Fruit fly (Drosophila melanogaster): ENCODE measurements around the gene Idgf1.

DNA sequence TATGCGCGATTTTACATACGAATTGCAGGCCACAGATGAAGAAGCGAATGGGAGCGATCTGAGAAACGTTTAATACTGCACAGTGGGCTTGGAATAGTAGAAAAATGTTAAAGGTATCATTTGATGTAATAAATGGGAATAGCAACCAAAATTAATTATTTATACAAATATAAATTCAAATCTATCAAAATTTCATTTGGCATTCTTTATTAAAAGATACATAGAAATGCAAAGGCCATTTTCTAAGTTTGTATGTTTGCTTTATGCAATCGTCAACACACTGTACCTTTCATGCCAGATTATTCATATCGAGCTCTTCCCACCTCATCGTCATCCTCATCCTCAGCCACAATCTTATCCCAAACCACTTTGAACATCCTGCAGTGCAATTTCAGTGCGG lies 38.6 kb upstream of the Idgf1 start:
- no peak for TF ChIP-seq CG11247 (GFP tag; IDR thresholded peaks at IDR 0.05)
- no peak for TF ChIP-seq CG7987 (GFP tag; optimal IDR thresholded peaks at IDR 0.05)
- no peak for TF ChIP-seq pan (optimal IDR thresholded peaks at IDR 0.05)
- no peak for TF ChIP-seq pan (GFP tag; optimal IDR thresholded peaks at IDR 0.05 in 1 of 2, IDR thresholded peaks at IDR 0.05 in 1 of 2)
- TF ChIP-seq Hmx (GFP tag; optimal IDR thresholded peaks at IDR 0.05): no peak
- no peak for TF ChIP-seq Ravus (GFP tag; IDR thresholded peaks at IDR 0.05)
- TF ChIP-seq kay (GFP tag; optimal IDR thresholded peaks at IDR 0.05): no peak
- TF ChIP-seq PHDP (tag; optimal IDR thresholded peaks at IDR 0.05): no peak
- no peak for TF ChIP-seq CG33557 (GFP tag; optimal IDR thresholded peaks at IDR 0.05)
- no peak for TF ChIP-seq Sry-β (GFP tag; optimal IDR thresholded peaks at IDR 0.05)
- TF ChIP-seq Asciz (GFP tag; optimal IDR thresholded peaks at IDR 0.05): no peak
